In genomic region chrX:9668554-9668953, ce11 we compare ENCODE assay signal across 4 worm cellular contexts.
A peak's percentile ranks its signal among the peaks of the same experiment; 100 is the strongest.
TF ChIP-seq lines count a peak whose summit lies in the region.

TSS of gene T14B1.1 (minus strand) at chrX:9668723.

TF ChIP-seq in whole organism, L2 larva, 48 proteins besides CTCF, POLR2A, EP300 and RAD21:
- TF ChIP-seq blmp-1 (tag; optimal IDR thresholded peaks at IDR 0.05; lab: Kevin White, UChicago; ENCODE audit: insufficient read depth) (no peak), unc-55 (GFP tag; optimal IDR thresholded peaks at IDR 0.05; lab: Kevin White, UChicago) (peak; percentile 39), nhr-11 (tag; optimal IDR thresholded peaks at IDR 0.05; lab: Kevin White, UChicago) (no peak), Y55F3AM.14 (GFP tag; optimal IDR thresholded peaks at IDR 0.05; lab: Kevin White, UChicago) (no peak), crh-2 (tag; optimal IDR thresholded peaks at IDR 0.05; lab: Kevin White, UChicago) (peak; percentile 6), peb-1 (tag; optimal IDR thresholded peaks at IDR 0.05; lab: Kevin White, UChicago) (no peak), mab-5 (tag; optimal IDR thresholded peaks at IDR 0.05; lab: Kevin White, UChicago) (no peak), ceh-16 (tag; optimal IDR thresholded peaks at IDR 0.05; lab: Kevin White, UChicago) (no peak), nhr-25 (tag; optimal IDR thresholded peaks at IDR 0.05; lab: Kevin White, UChicago) (no peak), egl-27 (tag; optimal IDR thresholded peaks at IDR 0.05; lab: Kevin White, UChicago) (no peak), lin-13 (GFP tag; optimal IDR thresholded peaks at IDR 0.05; lab: Kevin White, UChicago) (peak; percentile 3), zag-1 (tag; optimal IDR thresholded peaks at IDR 0.05; lab: Kevin White, UChicago) (peak; percentile 12), F13H6.1 (tag; optimal IDR thresholded peaks at IDR 0.05; lab: Kevin White, UChicago) (peak; percentile 59), mdl-1 (tag; optimal IDR thresholded peaks at IDR 0.05; lab: Kevin White, UChicago) (peak in 1 of 2 experiments; percentile 46), snpc-4 (tag; optimal IDR thresholded peaks at IDR 0.05; lab: Kevin White, UChicago) (no peak), lsy-2 (tag; optimal IDR thresholded peaks at IDR 0.05; lab: Kevin White, UChicago) (peak in 1 of 2 experiments; percentile 22), C34F6.9 (tag; optimal IDR thresholded peaks at IDR 0.05; lab: Kevin White, UChicago) (peak; percentile 40), nhr-129 (tag; optimal IDR thresholded peaks at IDR 0.05; lab: Kevin White, UChicago) (peak; percentile 55)

TF ChIP-seq in whole organism, L4 larva, 104 proteins besides CTCF, POLR2A, EP300 and RAD21 (continues in another document):
- peak; percentile 2 to 69 for TF ChIP-seq mdl-1 (tag; optimal IDR thresholded peaks at IDR 0.05; lab: Kevin White, UChicago)
- TF ChIP-seq Y105C5A.15 (GFP tag; IDR thresholded peaks at IDR 0.05; lab: Robert Waterston, UW) = no peak
- TF ChIP-seq daf-19 (GFP tag; conservative IDR thresholded peaks at IDR 0.05; lab: Robert Waterston, UW) = no peak
- no peak for TF ChIP-seq mxl-2 (GFP tag; conservative IDR thresholded peaks at IDR 0.05; lab: Robert Waterston, UW)
- TF ChIP-seq nhr-10 (tag; optimal IDR thresholded peaks at IDR 0.05; lab: Kevin White, UChicago) = no peak
- no peak for TF ChIP-seq lin-29 (GFP tag; IDR thresholded peaks at IDR 0.05; lab: Robert Waterston, UW)
- no peak for TF ChIP-seq lin-1 (GFP tag; IDR thresholded peaks at IDR 0.05; lab: Robert Waterston, UW)
- no peak for TF ChIP-seq dmd-9 (GFP tag; IDR thresholded peaks at IDR 0.05; lab: Robert Waterston, UW)
- no peak for TF ChIP-seq ztf-11 (tag; optimal IDR thresholded peaks at IDR 0.05; lab: Kevin White, UChicago)
- TF ChIP-seq ceh-44 (GFP tag; IDR thresholded peaks at IDR 0.05; lab: Robert Waterston, UW) = no peak
- peak; percentile 64 for TF ChIP-seq set-16 (GFP tag; IDR thresholded peaks at IDR 0.05; lab: Robert Waterston, UW)
- TF ChIP-seq lin-15B (tag; optimal IDR thresholded peaks at IDR 0.05; lab: Kevin White, UChicago) = no peak
- TF ChIP-seq D1046.2 (GFP tag; IDR thresholded peaks at IDR 0.05; lab: Robert Waterston, UW) = no peak
- no peak for TF ChIP-seq cey-2 (tag; optimal IDR thresholded peaks at IDR 0.05; lab: Kevin White, UChicago; ENCODE audit: borderline replicate concordance, insufficient read depth)
- peak; percentile 26 for TF ChIP-seq hlh-11 (tag; optimal IDR thresholded peaks at IDR 0.05; lab: Kevin White, UChicago)
- TF ChIP-seq ZK337.2 (GFP tag; IDR thresholded peaks at IDR 0.05; lab: Robert Waterston, UW) = no peak
- TF ChIP-seq fkh-10 (GFP tag; optimal IDR thresholded peaks at IDR 0.05; lab: Kevin White, UChicago) = peak; percentile 59
- TF ChIP-seq ztf-7 (tag; optimal IDR thresholded peaks at IDR 0.05; lab: Kevin White, UChicago) = no peak
- TF ChIP-seq egl-27 (tag; optimal IDR thresholded peaks at IDR 0.05; lab: Kevin White, UChicago) = no peak
- TF ChIP-seq aly-2 (tag; optimal IDR thresholded peaks at IDR 0.05; lab: Kevin White, UChicago) = no peak
- no peak for TF ChIP-seq nhr-6 (tag; optimal IDR thresholded peaks at IDR 0.05; lab: Kevin White, UChicago)
- TF ChIP-seq ceh-28 (tag; optimal IDR thresholded peaks at IDR 0.05; lab: Kevin White, UChicago) = no peak
- no peak for TF ChIP-seq egl-43 (GFP tag; IDR thresholded peaks at IDR 0.05; lab: Robert Waterston, UW)
- TF ChIP-seq lsy-2 (tag; optimal IDR thresholded peaks at IDR 0.05; lab: Kevin White, UChicago) = no peak
- no peak for TF ChIP-seq unc-39 (tag; optimal IDR thresholded peaks at IDR 0.05; lab: Kevin White, UChicago)
- no peak for TF ChIP-seq lim-7 (GFP tag; IDR thresholded peaks at IDR 0.05; lab: Robert Waterston, UW)
- peak; percentile 74 for TF ChIP-seq rbr-2 (tag; optimal IDR thresholded peaks at IDR 0.05; lab: Kevin White, UChicago)

TF ChIP-seq in whole organism, late embryonic, 69 proteins besides CTCF, POLR2A, EP300 and RAD21:
- TF ChIP-seq ceh-34 (tag; optimal IDR thresholded peaks at IDR 0.05; lab: Kevin White, UChicago) (peak; percentile 4), ref-2 (tag; optimal IDR thresholded peaks at IDR 0.05; lab: Kevin White, UChicago) (peak; percentile 20), rnt-1 (tag; optimal IDR thresholded peaks at IDR 0.05; lab: Kevin White, UChicago) (peak; percentile 16), hlh-6 (tag; optimal IDR thresholded peaks at IDR 0.05; lab: Kevin White, UChicago) (peak; percentile 23), K02D7.2 (tag; optimal IDR thresholded peaks at IDR 0.05; lab: Kevin White, UChicago) (no peak), unc-42 (tag; optimal IDR thresholded peaks at IDR 0.05; lab: Kevin White, UChicago) (peak; percentile 17), ceh-31 (tag; optimal IDR thresholded peaks at IDR 0.05; lab: Kevin White, UChicago) (peak; percentile 55), syd-9 (tag; optimal IDR thresholded peaks at IDR 0.05; lab: Kevin White, UChicago) (peak; percentile 46), unc-3 (GFP tag; conservative IDR thresholded peaks at IDR 0.05; lab: Robert Waterston, UW) (no peak), unc-3 (tag; optimal IDR thresholded peaks at IDR 0.05; lab: Kevin White, UChicago) (no peak), ceh-24 (tag; optimal IDR thresholded peaks at IDR 0.05; lab: Kevin White, UChicago) (no peak), tbx-2 (tag; optimal IDR thresholded peaks at IDR 0.05; lab: Kevin White, UChicago) (peak; percentile 13), ets-4 (tag; optimal IDR thresholded peaks at IDR 0.05; lab: Kevin White, UChicago) (no peak), che-1 (tag; optimal IDR thresholded peaks at IDR 0.05; lab: Kevin White, UChicago) (no peak)

TF ChIP-seq in whole organism, mixed stage, embryonic, 35 proteins besides CTCF, POLR2A, EP300 and RAD21:
- TF ChIP-seq bed-3 (GFP tag; optimal IDR thresholded peaks at IDR 0.05; lab: Kevin White, UChicago) (no peak), sptf-1 (tag; optimal IDR thresholded peaks at IDR 0.05; lab: Kevin White, UChicago) (peak; percentile 55), unc-120 (tag; optimal IDR thresholded peaks at IDR 0.05; lab: Kevin White, UChicago; ENCODE audit: poor library complexity, severe bottlenecking) (peak; percentile 33), unc-62 (GFP tag; optimal IDR thresholded peaks at IDR 0.05; lab: Kevin White, UChicago) (peak; percentile 14)
